Worm (Caenorhabditis elegans): ENCODE results near the gene T19H12.15.

ce11 chrV:4842544-4842943, 36.6 kb downstream of the T19H12.15 start, which contains the start of the genes cwp-2 and cwp-3:
- TF ChIP-seq tab-1 (GFP tag; IDR thresholded peaks at IDR 0.05) = no peak
- TF ChIP-seq ref-1 (GFP tag; conservative IDR thresholded peaks at IDR 0.05) = no peak
- TF ChIP-seq T22C8.4 (GFP tag; IDR thresholded peaks at IDR 0.05) = no peak

Data from whole organism, midembryonic.